Fruit fly (Drosophila melanogaster) Kc167 (cell line): ENCODE measurements around the gene SKIP.

Source experiments
- Myc ChIP-seq: fragments of >200 bp; optimal IDR thresholded peaks from 2 replicates; lab custom pipeline; 2017; ENCODE audit warnings: missing external identifiers
- Sin3A ChIP-seq: fragments of >200 bp; optimal IDR thresholded peaks from 2 replicates; lab custom pipeline; 2018; ENCODE audit warnings: missing external identifiers
- h ChIP-seq: fragments of >200 bp; optimal IDR thresholded peaks from 3 replicates; lab custom pipeline; 2018; ENCODE audit warnings: missing external identifiers
- insv ChIP-seq: fragments of >200 bp; optimal IDR thresholded peaks from 3 replicates; lab custom pipeline; 2018; ENCODE audit warnings: missing external identifiers
- psq ChIP-seq: fragments of >200 bp; optimal IDR thresholded peaks from 2 replicates; lab custom pipeline; 2017; ENCODE audit warnings: missing external identifiers
- ttk ChIP-seq: sonication (Bioruptor generic); optimal IDR thresholded peaks from 2 replicates; lab custom pipeline; 2017; ENCODE audit warnings: missing external identifiers

DNA sequence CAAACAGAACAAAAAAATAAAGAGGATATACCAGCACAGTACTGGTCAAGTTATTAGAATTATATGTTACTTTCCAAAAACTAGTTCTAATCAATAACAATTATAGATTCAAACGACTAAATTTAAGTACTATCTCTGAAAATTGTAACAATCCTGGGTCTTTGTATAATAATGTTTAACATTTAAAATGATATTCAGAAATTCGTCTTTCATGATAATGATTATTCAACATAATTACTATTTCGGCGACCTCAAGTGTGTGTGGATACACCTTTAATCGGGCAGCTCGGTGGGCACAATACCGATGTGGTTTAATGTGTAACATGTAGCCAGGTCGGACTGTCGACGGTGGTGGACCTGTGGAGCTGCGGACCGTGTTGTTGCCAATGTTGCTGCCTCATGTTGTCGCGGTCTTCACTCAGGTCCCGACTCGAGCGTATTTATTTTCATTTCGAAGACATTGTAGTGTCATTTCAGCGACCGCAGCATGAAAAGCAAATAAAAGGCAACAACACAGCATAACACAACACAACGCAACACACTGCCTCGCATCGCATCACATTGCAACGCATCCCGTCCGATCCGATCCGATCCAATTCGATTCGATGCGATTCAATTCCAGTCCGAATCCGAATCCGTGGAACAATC lies 61.3 kb downstream of the SKIP start:
- TF ChIP-seq h (lab: Kevin White, UChicago) (no peak), ttk (lab: Kevin White, UChicago) (no peak), Sin3A (lab: Kevin White, UChicago) (no peak), insv (lab: Kevin White, UChicago) (no peak), Myc (no peak), psq (no peak)
